Fruit fly (Drosophila melanogaster) whole organism, embryonic: ENCODE data around the gene Gbs-70E.

Source experiments
- CG16779 ChIP-seq: fragments of 200-800 bp; sonication (Bioruptor generic); IDR thresholded peaks from 2 replicates; pipeline ENCODE4 v1.3.6; 2022; ENCODE audit warnings: missing biosample characterization, missing genetic modification characterization
- CG3838 ChIP-seq: fragments of 200-800 bp; sonication (Bioruptor generic); optimal IDR thresholded peaks from 3 replicates; lab custom pipeline; 2016; ENCODE audit warnings: missing biosample characterization, missing genetic modification characterization
- CG4424 ChIP-seq: fragments of 200-800 bp; sonication (Bioruptor generic); optimal IDR thresholded peaks from 3 replicates; lab custom pipeline; 2016; ENCODE audit warnings: missing biosample characterization, missing genetic modification characterization
- Gug ChIP-seq: fragments of 200-800 bp; sonication (Bioruptor generic); IDR thresholded peaks from 4 replicates; pipeline ENCODE4 v1.3.6; 2022; ENCODE audit warnings: missing biosample characterization, missing genetic modification characterization
- Side ChIP-seq: fragments of 200-800 bp; sonication (Bioruptor generic); optimal IDR thresholded peaks from 2 replicates; lab custom pipeline; 2016; ENCODE audit warnings: missing biosample characterization, missing genetic modification characterization
- cas ChIP-seq: fragments of 200-800 bp; sonication (Bioruptor generic); IDR thresholded peaks from 2 replicates; pipeline ENCODE4 v1.3.6; 2022; ENCODE audit warnings: missing biosample characterization, missing genetic modification characterization
- fd96Cb ChIP-seq: fragments of 200-800 bp; sonication (Bioruptor generic); optimal IDR thresholded peaks from 2 replicates; lab custom pipeline; 2018; ENCODE audit warnings: missing biosample characterization, mild to moderate bottlenecking, missing genetic modification characterization, moderate library complexity
- kah ChIP-seq: fragments of 200-800 bp; sonication (Bioruptor generic); optimal IDR thresholded peaks from 2 replicates; lab custom pipeline; 2018; ENCODE audit warnings: missing biosample characterization, mild to moderate bottlenecking, missing genetic modification characterization
- pnt ChIP-seq: fragments of 200-800 bp; sonication (Bioruptor generic); optimal IDR thresholded peaks from 3 replicates; lab custom pipeline; 2016; ENCODE audit warnings: missing biosample characterization, missing genetic modification characterization
- run ChIP-seq: fragments of 200-800 bp; sonication (Bioruptor generic); optimal IDR thresholded peaks from 3 replicates; lab custom pipeline; 2018; ENCODE audit warnings: missing biosample characterization, mild to moderate bottlenecking, missing genetic modification characterization
- tin ChIP-seq: fragments of 200-800 bp; sonication (Bioruptor generic); optimal IDR thresholded peaks from 3 replicates; lab custom pipeline; 2016; ENCODE audit warnings: missing biosample characterization, missing genetic modification characterization
- toy ChIP-seq: fragments of 200-800 bp; sonication (Bioruptor generic); IDR thresholded peaks from 2 replicates; pipeline ENCODE4 v1.3.6; 2022; ENCODE audit warnings: missing biosample characterization, missing genetic modification characterization

- TF ChIP-seq Gug (GFP tag; lab: Robert Waterston, UW) (no peak), kah (GFP tag; lab: Kevin White, UChicago) (no peak), CG4424 (GFP tag; lab: Kevin White, UChicago) (no peak), cas (no peak), fd96Cb (no peak), Side (GFP tag; lab: Kevin White, UChicago) (no peak), CG3838 (no peak), toy (GFP tag; lab: Robert Waterston, UW) (no peak), pnt (no peak), run (no peak), CG16779 (GFP tag; lab: Robert Waterston, UW) (no peak), tin (GFP tag; lab: Kevin White, UChicago) (no peak)
Observed at dm6 chr3L:14549958-14550357, 817 bp downstream of the Gbs-70E start.
